Fruit fly (Drosophila melanogaster) whole organism, embryonic: Measurements from ENCODE around the gene CG32102.

Experiments used
- Antp ChIP-seq: fragments of 200-800 bp; sonication (Bioruptor generic); optimal IDR thresholded peaks from 3 replicates; lab custom pipeline; 2016; ENCODE audit warnings: missing biosample characterization, missing genetic modification characterization
- CG10267 ChIP-seq: fragments of 200-800 bp; sonication (Bioruptor generic); optimal IDR thresholded peaks from 2 replicates; lab custom pipeline; 2018; ENCODE audit warnings: missing biosample characterization, mild to moderate bottlenecking, missing genetic modification characterization, moderate library complexity
- CG10959 ChIP-seq: fragments of 200-800 bp; sonication (Bioruptor generic); IDR thresholded peaks from 2 replicates; pipeline ENCODE4 v1.3.6; 2022; ENCODE audit warnings: missing biosample characterization, missing genetic modification characterization
- CG10979 ChIP-seq: fragments of 200-800 bp; sonication (Bioruptor generic); optimal IDR thresholded peaks from 2 replicates; lab custom pipeline; 2018; ENCODE audit warnings: missing biosample characterization, mild to moderate bottlenecking, missing genetic modification characterization, moderate library complexity
- CG13287 ChIP-seq: fragments of 200-800 bp; sonication (Bioruptor generic); IDR thresholded peaks from 2 replicates; pipeline ENCODE4 v1.3.6; 2022; ENCODE audit warnings: missing biosample characterization, missing genetic modification characterization; ENCODE audit not compliant: partially characterized antibody
- CG14050 ChIP-seq: fragments of 200-800 bp; sonication (Bioruptor generic); IDR thresholded peaks from 3 replicates; pipeline ENCODE4 v1.3.6; 2022; ENCODE audit warnings: missing biosample characterization, missing genetic modification characterization
- CG1529 ChIP-seq: fragments of 200-800 bp; sonication (Bioruptor generic); optimal IDR thresholded peaks from 3 replicates; lab custom pipeline; 2018; ENCODE audit warnings: missing biosample characterization, missing genetic modification characterization
- CG1792 ChIP-seq: fragments of 200-800 bp; sonication (Bioruptor generic); optimal IDR thresholded peaks from 2 replicates; lab custom pipeline; 2016; ENCODE audit warnings: missing biosample characterization, missing genetic modification characterization
- CG2202 ChIP-seq: fragments of 200-800 bp; sonication (Bioruptor generic); optimal IDR thresholded peaks from 2 replicates; lab custom pipeline; 2018; ENCODE audit warnings: missing biosample characterization, mild to moderate bottlenecking, missing genetic modification characterization
- CG3163 ChIP-seq: fragments of 200-800 bp; sonication (Bioruptor generic); optimal IDR thresholded peaks from 3 replicates; lab custom pipeline; 2016; ENCODE audit warnings: missing biosample characterization, missing genetic modification characterization
- CG42726 ChIP-seq: fragments of 200-800 bp; sonication (Bioruptor generic); IDR thresholded peaks from 2 replicates; pipeline ENCODE4 v1.3.6; 2022; ENCODE audit warnings: missing biosample characterization, missing genetic modification characterization; ENCODE audit not compliant: partially characterized antibody
- CG4328 ChIP-seq: fragments of 200-800 bp; sonication (Bioruptor generic); optimal IDR thresholded peaks from 3 replicates; lab custom pipeline; 2017; ENCODE audit warnings: missing biosample characterization, missing genetic modification reagents, missing genetic modification characterization
- CG4707 ChIP-seq: fragments of 200-800 bp; sonication (Bioruptor generic); optimal IDR thresholded peaks from 2 replicates; lab custom pipeline; 2018; ENCODE audit warnings: missing biosample characterization, mild to moderate bottlenecking, missing genetic modification characterization, moderate library complexity
- CG4730 ChIP-seq: fragments of 200-800 bp; sonication (Bioruptor generic); IDR thresholded peaks from 2 replicates; pipeline ENCODE4 v1.3.6; 2022; ENCODE audit warnings: missing biosample characterization, missing genetic modification characterization
- CG5180 ChIP-seq: fragments of 200-800 bp; sonication (Bioruptor generic); optimal IDR thresholded peaks from 3 replicates; lab custom pipeline; 2017; ENCODE audit warnings: missing biosample characterization, missing genetic modification characterization, mild to moderate bottlenecking, moderate library complexity, missing genetic modification reagents
- CG6254 ChIP-seq: fragments of 200-800 bp; sonication (Bioruptor generic); optimal IDR thresholded peaks from 3 replicates; lab custom pipeline; 2017; ENCODE audit warnings: mild to moderate bottlenecking, missing biosample characterization, missing genetic modification reagents, missing genetic modification characterization
- CG6689 ChIP-seq: fragments of 200-800 bp; sonication (Bioruptor generic); IDR thresholded peaks from 2 replicates; pipeline ENCODE4 v1.3.6; 2022; ENCODE audit warnings: missing biosample characterization, missing genetic modification characterization
- CG6791 ChIP-seq: fragments of 200-800 bp; sonication (Bioruptor generic); IDR thresholded peaks from 3 replicates; pipeline ENCODE4 v1.3.6; 2022; ENCODE audit warnings: missing biosample characterization, missing genetic modification characterization; ENCODE audit not compliant: partially characterized antibody
- CG7987 ChIP-seq: fragments of 200-800 bp; sonication (Bioruptor generic); optimal IDR thresholded peaks from 2 replicates; lab custom pipeline; 2018; ENCODE audit warnings: missing biosample characterization, mild to moderate bottlenecking, missing genetic modification characterization, moderate library complexity
- CG9727 ChIP-seq: fragments of 200-800 bp; sonication (Bioruptor generic); optimal IDR thresholded peaks from 3 replicates; lab custom pipeline; 2017; ENCODE audit warnings: missing biosample characterization, mild to moderate bottlenecking, missing genetic modification characterization
- CHES-1-like ChIP-seq: fragments of 200-800 bp; sonication (Bioruptor generic); optimal IDR thresholded peaks from 2 replicates; lab custom pipeline; 2016; ENCODE audit warnings: missing biosample characterization, missing genetic modification characterization
- CrebB ChIP-seq: fragments of 200-800 bp; sonication (Bioruptor generic); optimal IDR thresholded peaks from 3 replicates; lab custom pipeline; 2018; ENCODE audit warnings: missing biosample characterization, mild to moderate bottlenecking, missing genetic modification characterization
- Ets97D ChIP-seq: fragments of 200-800 bp; sonication (Bioruptor generic); optimal IDR thresholded peaks from 3 replicates; lab custom pipeline; 2016; ENCODE audit warnings: missing biosample characterization, missing genetic modification characterization
- Gug ChIP-seq: fragments of 200-800 bp; sonication (Bioruptor generic); IDR thresholded peaks from 4 replicates; pipeline ENCODE4 v1.3.6; 2022; ENCODE audit warnings: missing biosample characterization, missing genetic modification characterization
- Hey ChIP-seq: fragments of 200-800 bp; sonication (Bioruptor generic); optimal IDR thresholded peaks from 3 replicates; lab custom pipeline; 2018; ENCODE audit warnings: missing biosample characterization, mild to moderate bottlenecking, missing genetic modification characterization
- Hr78 ChIP-seq, 2 experiments: fragments of 200-800 bp in 1 of 2; fragments of >200 bp in 1 of 2; sonication (Bioruptor generic) in 1 of 2; optimal IDR thresholded peaks; 2 replicates each; lab custom pipeline; 2017 to 2019; ENCODE audit warnings: missing biosample characterization in 2 of 2, missing genetic modification characterization in 2 of 2, mild to moderate bottlenecking in 1 of 2, moderate library complexity in 1 of 2
- Mes4 ChIP-seq: fragments of 200-800 bp; sonication (Bioruptor generic); optimal IDR thresholded peaks from 2 replicates; lab custom pipeline; 2016; ENCODE audit warnings: missing biosample characterization, missing genetic modification characterization
- Nf-YA ChIP-seq: fragments of 200-800 bp; sonication (Bioruptor generic); IDR thresholded peaks from 2 replicates; pipeline ENCODE4 v1.3.6; 2022; ENCODE audit warnings: missing biosample characterization, missing genetic modification characterization
- NfI ChIP-seq: fragments of 200-800 bp; sonication (Bioruptor generic); optimal IDR thresholded peaks from 3 replicates; lab custom pipeline; 2018; ENCODE audit warnings: missing biosample characterization, mild to moderate bottlenecking, missing genetic modification characterization, moderate library complexity
- Oli ChIP-seq: fragments of 200-800 bp; sonication (Bioruptor generic); optimal IDR thresholded peaks from 2 replicates; lab custom pipeline; 2018; ENCODE audit warnings: missing biosample characterization, mild to moderate bottlenecking, missing genetic modification characterization, moderate library complexity
- Six4 ChIP-seq: fragments of 200-800 bp; sonication (Bioruptor generic); optimal IDR thresholded peaks from 2 replicates; lab custom pipeline; 2016; ENCODE audit warnings: missing biosample characterization, missing genetic modification characterization
- Sry-δ ChIP-seq: fragments of 200-800 bp; sonication (Bioruptor generic); optimal IDR thresholded peaks from 2 replicates; lab custom pipeline; 2016; ENCODE audit warnings: missing biosample characterization, missing genetic modification characterization
- Ssrp ChIP-seq: fragments of 200-800 bp; sonication (Bioruptor generic); optimal IDR thresholded peaks from 2 replicates; lab custom pipeline; 2018; ENCODE audit warnings: missing biosample characterization, mild to moderate bottlenecking, missing genetic modification characterization, moderate library complexity
- ara ChIP-seq: fragments of 200-800 bp; sonication (Bioruptor generic); IDR thresholded peaks from 2 replicates; pipeline ENCODE4 v1.3.6; 2022; ENCODE audit warnings: missing biosample characterization, missing genetic modification characterization
- ash1 ChIP-seq: fragments of 200-800 bp; sonication (Bioruptor generic); optimal IDR thresholded peaks from 2 replicates; lab custom pipeline; 2018; ENCODE audit warnings: missing biosample characterization, mild to moderate bottlenecking, missing genetic modification characterization
- az2 ChIP-seq: fragments of 200-800 bp; sonication (Bioruptor generic); optimal IDR thresholded peaks from 3 replicates; lab custom pipeline; 2016; ENCODE audit warnings: missing biosample characterization, missing genetic modification characterization
- gro ChIP-seq: fragments of 200-800 bp; sonication (Bioruptor generic); optimal IDR thresholded peaks from 2 replicates; lab custom pipeline; 2016; ENCODE audit warnings: missing biosample characterization, missing genetic modification characterization
- hkb ChIP-seq, 2 experiments: fragments of 200-800 bp in 1 of 2; fragments of >200 bp in 1 of 2; sonication (Bioruptor generic) in 1 of 2; IDR thresholded peaks in 1 of 2; optimal IDR thresholded peaks in 1 of 2; 2 replicates each; pipeline versions ENCODE4 v1.3.6 to Lab custom; 2017 to 2022; ENCODE audit warnings: missing biosample characterization in 1 of 2, missing genetic modification characterization in 1 of 2
- nerfin-1 ChIP-seq: fragments of 200-800 bp; sonication (Bioruptor generic); optimal IDR thresholded peaks from 3 replicates; lab custom pipeline; 2019; ENCODE audit warnings: missing biosample characterization, mild to moderate bottlenecking, missing genetic modification characterization, moderate library complexity
- pum ChIP-seq: fragments of 200-800 bp; sonication (Bioruptor generic); optimal IDR thresholded peaks from 2 replicates; lab custom pipeline; 2016; ENCODE audit warnings: missing biosample characterization, missing genetic modification characterization
- schlank ChIP-seq: fragments of 200-800 bp; sonication (Bioruptor generic); optimal IDR thresholded peaks from 2 replicates; lab custom pipeline; 2018; ENCODE audit warnings: missing biosample characterization, mild to moderate bottlenecking, missing genetic modification characterization
- stwl ChIP-seq: fragments of 200-800 bp; sonication (Bioruptor generic); optimal IDR thresholded peaks from 3 replicates; lab custom pipeline; 2018; ENCODE audit warnings: missing biosample characterization, mild to moderate bottlenecking, missing genetic modification characterization, moderate library complexity
- tap ChIP-seq: fragments of 200-800 bp; optimal IDR thresholded peaks from 3 replicates; lab custom pipeline; 2019; ENCODE audit warnings: missing biosample characterization, mild to moderate bottlenecking, missing genetic modification characterization, moderate library complexity
- tna ChIP-seq: fragments of 200-800 bp; sonication (Bioruptor generic); IDR thresholded peaks from 2 replicates; pipeline ENCODE4 v1.3.6; 2022; ENCODE audit warnings: missing biosample characterization, missing genetic modification characterization; ENCODE audit not compliant: partially characterized antibody
- yki ChIP-seq: fragments of >200 bp; optimal IDR thresholded peaks from 3 replicates; lab custom pipeline; 2018

CG32102 gene

dm6 chr3L:12484948-12485347, 15.4 kb upstream of the CG32102 start, which contains the start of gene CG10663 (continued):
- TF ChIP-seq ara (GFP tag; lab: Robert Waterston, UW) (peak; percentile 38; the same call in 1 of the 2 replicates), CG6791 (peak; percentile 68; the same call in 2 of the 3 replicates), Mes4 (GFP tag; lab: Kevin White, UChicago) (no peak), CG2202 (tag; lab: Kevin White, UChicago) (peak; percentile 3), CG10959 (GFP tag; lab: Robert Waterston, UW) (0 out of 2 replicates have a peak, but pooled peaks have one; percentile 31)

dm6 chr3L:12484464-12484863, 14.9 kb upstream of the CG32102 start:
- no peak for TF ChIP-seq ash1
- peak; percentile 10 for TF ChIP-seq stwl (tag; lab: Kevin White, UChicago)

- TF ChIP-seq az2 (GFP tag; lab: Kevin White, UChicago), result peak; percentile 82
- peak; percentile 33 for TF ChIP-seq gro (GFP tag; lab: Kevin White, UChicago)
- peak; percentile 57 for TF ChIP-seq pum (GFP tag; lab: Kevin White, UChicago)
- no peak for TF ChIP-seq tna (GFP tag; lab: Robert Waterston, UW)
- no peak for TF ChIP-seq CG4328 (GFP tag; lab: Kevin White, UChicago)
- peak; percentile 80 for TF ChIP-seq CG10979
- peak; percentile 63 for TF ChIP-seq NfI (GFP tag; lab: Kevin White, UChicago)
- TF ChIP-seq Ssrp (tag; lab: Kevin White, UChicago), result peak; percentile 75
- peak; percentile 16 for TF ChIP-seq tap (tag; lab: Kevin White, UChicago)
- no peak for TF ChIP-seq hkb (optimal IDR thresholded peaks at IDR 0.05; lab: Kevin White, UChicago)
- TF ChIP-seq hkb (GFP tag; IDR thresholded peaks at IDR 0.05; lab: Robert Waterston, UW), result peak; percentile 72
- TF ChIP-seq CG3163, result no peak
- TF ChIP-seq Antp (GFP tag; lab: Kevin White, UChicago), result peak; percentile 23
- TF ChIP-seq CG14050 (GFP tag; lab: Robert Waterston, UW), result peak; percentile 62
- TF ChIP-seq CG42726 (GFP tag; lab: Robert Waterston, UW), result no peak
- TF ChIP-seq Hey (tag; lab: Kevin White, UChicago), result no peak
- TF ChIP-seq CHES-1-like (GFP tag; lab: Kevin White, UChicago), result no peak
- TF ChIP-seq CG9727, result peak; percentile 76
- TF ChIP-seq Mes4 (GFP tag; lab: Kevin White, UChicago), result peak; percentile 59
- TF ChIP-seq CG10267 (tag; lab: Kevin White, UChicago), result peak; percentile 14
- TF ChIP-seq nerfin-1, result peak; percentile 75
- TF ChIP-seq Hr78 (GFP tag; optimal IDR thresholded peaks at IDR 0.05; lab: Kevin White, UChicago), result peak in 1 of 2 experiments; percentile 15
- TF ChIP-seq Gug, result no peak; the same call in 2 of the 4 replicates
- TF ChIP-seq CG5180 (GFP tag; lab: Kevin White, UChicago), result peak; percentile 71
- peak; percentile 34; the same call in 1 of the 2 replicates for TF ChIP-seq CG4730
- no peak for TF ChIP-seq yki (lab: Kevin White, UChicago)
- peak; percentile 4 for TF ChIP-seq CrebB (tag; lab: Kevin White, UChicago)
- peak; percentile 77 for TF ChIP-seq CG6689 (GFP tag; lab: Robert Waterston, UW)
- TF ChIP-seq Ets97D (GFP tag; lab: Kevin White, UChicago), result peak; percentile 30
- TF ChIP-seq Sry-δ (GFP tag; lab: Kevin White, UChicago), result peak; percentile 19
- TF ChIP-seq Oli (tag; lab: Kevin White, UChicago), result peak; percentile 84
- peak; percentile 71 for TF ChIP-seq CG1529 (GFP tag; lab: Kevin White, UChicago)
- peak; percentile 68 for TF ChIP-seq CG6254 (GFP tag; lab: Kevin White, UChicago)
- TF ChIP-seq CG1792 (GFP tag; lab: Kevin White, UChicago), result peak; percentile 44
- no peak for TF ChIP-seq CG7987 (GFP tag; lab: Kevin White, UChicago)
- no peak for TF ChIP-seq CG4707
- no peak for TF ChIP-seq CG6791
- TF ChIP-seq schlank (tag; lab: Kevin White, UChicago), result no peak
- TF ChIP-seq CG13287 (GFP tag; lab: Robert Waterston, UW), result no peak
- TF ChIP-seq Nf-YA (GFP tag; lab: Robert Waterston, UW), result no peak
- TF ChIP-seq Six4 (GFP tag; lab: Kevin White, UChicago), result peak; percentile 60
These were observed 13.3 kb upstream of the CG32102 start for dm6 chr3L:12482917-12483316.
